Fruit fly (Drosophila melanogaster): ENCODE results near the gene CG34253.

dm6 chr3L:18083994-18084393 lies 3.1 kb downstream of the CG34253 start:
- no peak for TF ChIP-seq h (optimal IDR thresholded peaks at IDR 0.05)
- TF ChIP-seq ttk (optimal IDR thresholded peaks at IDR 0.05): no peak
- TF ChIP-seq psq (optimal IDR thresholded peaks at IDR 0.05): no peak
- no peak for TF ChIP-seq Myc (optimal IDR thresholded peaks at IDR 0.05)
- TF ChIP-seq Sin3A (optimal IDR thresholded peaks at IDR 0.05): no peak
- TF ChIP-seq insv (optimal IDR thresholded peaks at IDR 0.05): no peak
